Fruit fly (Drosophila melanogaster): ENCODE data around the gene p115.

- no peak for TF ChIP-seq CG8478 (optimal IDR thresholded peaks at IDR 0.05)
- no peak for TF ChIP-seq CTCF (optimal IDR thresholded peaks at IDR 0.05)
Measured at dm6 chrX:7909069-7909389, 15.2 kb downstream of the p115 start.
